Worm (Caenorhabditis elegans) whole organism, L2 larva: ENCODE data around the gene srj-52.

ENCODE experiments used
- F13H6.1 ChIP-seq: sonication (generic microtip); optimal IDR thresholded peaks from 2 replicates; lab custom pipeline; 2016; ENCODE audit warnings: missing genetic modification characterization, missing compliant biosample characterization
- ceh-16 ChIP-seq: fragments of 150-350 bp; optimal IDR thresholded peaks from 2 replicates; lab custom pipeline; 2014; ENCODE audit warnings: missing biosample characterization, missing genetic modification characterization
- egl-27 ChIP-seq: sonication (generic microtip); optimal IDR thresholded peaks from 3 replicates; lab custom pipeline; 2017; ENCODE audit warnings: missing biosample characterization, missing genetic modification reagents, missing genetic modification characterization
- elt-1 ChIP-seq: fragments of 150-350 bp; optimal IDR thresholded peaks from 2 replicates; lab custom pipeline; 2014; ENCODE audit warnings: missing biosample characterization, missing genetic modification characterization
- fos-1 ChIP-seq: fragments of 150-350 bp; optimal IDR thresholded peaks from 2 replicates; lab custom pipeline; 2014; ENCODE audit warnings: missing biosample characterization, missing genetic modification characterization
- lin-13 ChIP-seq: fragments of 150-350 bp; optimal IDR thresholded peaks from 2 replicates; lab custom pipeline; 2014; ENCODE audit warnings: missing biosample characterization, missing genetic modification reagents, missing genetic modification characterization
- nhr-12 ChIP-seq: fragments of 150-350 bp; optimal IDR thresholded peaks from 2 replicates; lab custom pipeline; 2014; ENCODE audit warnings: missing biosample characterization, missing genetic modification characterization
- nhr-23 ChIP-seq: fragments of 150-350 bp; optimal IDR thresholded peaks from 2 replicates; lab custom pipeline; 2014; ENCODE audit warnings: missing biosample characterization, missing genetic modification reagents, missing genetic modification characterization
- nhr-237 ChIP-seq: fragments of 150-350 bp; optimal IDR thresholded peaks from 2 replicates; lab custom pipeline; 2014; ENCODE audit warnings: missing biosample characterization, missing genetic modification characterization
- nhr-77 ChIP-seq: fragments of 150-350 bp; optimal IDR thresholded peaks from 2 replicates; lab custom pipeline; 2014; ENCODE audit warnings: missing biosample characterization, missing genetic modification characterization
- snpc-4 ChIP-seq: fragments of 150-350 bp; optimal IDR thresholded peaks from 2 replicates; lab custom pipeline; 2014; ENCODE audit warnings: missing biosample characterization, missing genetic modification characterization
- unc-62 ChIP-seq: fragments of 150-350 bp; optimal IDR thresholded peaks from 2 replicates; lab custom pipeline; 2014; ENCODE audit warnings: missing biosample characterization, missing genetic modification reagents, missing genetic modification characterization
- ztf-1 ChIP-seq: fragments of 200-800 bp; sonication (Bioruptor generic); conservative IDR thresholded peaks from 2 replicates; pipeline ENCODE4 v1.3.6; 2022; ENCODE audit warnings: missing genetic modification characterization, missing compliant biosample characterization

ce11 chrV:652940-653339, 42.9 kb downstream of the srj-52 start, which contains the start of gene srj-5:
- TF ChIP-seq unc-62 (GFP tag; lab: Kevin White, UChicago) (no peak), F13H6.1 (tag; lab: Kevin White, UChicago) (no peak), fos-1 (tag; lab: Kevin White, UChicago) (no peak), egl-27 (tag; lab: Kevin White, UChicago) (no peak), nhr-77 (tag; lab: Kevin White, UChicago) (no peak), elt-1 (tag; lab: Kevin White, UChicago) (no peak), ceh-16 (tag; lab: Kevin White, UChicago) (no peak), snpc-4 (tag; lab: Kevin White, UChicago) (no peak), nhr-237 (tag; lab: Kevin White, UChicago) (no peak), nhr-23 (tag; lab: Kevin White, UChicago) (no peak), lin-13 (no peak), ztf-1 (no peak), nhr-12 (tag; lab: Kevin White, UChicago) (no peak)
